Worm (Caenorhabditis elegans) whole organism, young adult: ENCODE measurements around the gene Y73F8A.35.
A peak's percentile ranks its signal among the peaks of the same experiment; 100 is the strongest.

Experiments used
- C06A6.2 ChIP-seq: fragments of 200-800 bp; sonication (Bioruptor generic); conservative IDR thresholded peaks from 2 replicates; pipeline ENCODE4 v1.3.6; 2022; ENCODE audit warnings: missing genetic modification characterization, missing compliant biosample characterization
- F10E7.11 ChIP-seq: sonication (generic microtip); optimal IDR thresholded peaks from 2 replicates; lab custom pipeline; 2017; ENCODE audit warnings: mild to moderate bottlenecking, missing genetic modification characterization, moderate library complexity, missing compliant biosample characterization
- F22D6.2 ChIP-seq: sonication (generic microtip); optimal IDR thresholded peaks from 2 replicates; lab custom pipeline; 2016; ENCODE audit warnings: mild to moderate bottlenecking, missing genetic modification characterization, missing compliant biosample characterization
- K11D2.4 ChIP-seq: fragments of 200-800 bp; sonication (Bioruptor generic); IDR thresholded peaks from 2 replicates; pipeline ENCODE4 v1.3.6; 2022; ENCODE audit warnings: missing genetic modification reagents, missing genetic modification characterization, missing compliant biosample characterization
- K12H6.12 ChIP-seq: fragments of 200-800 bp; sonication (Bioruptor generic); optimal IDR thresholded peaks from 2 replicates; lab custom pipeline; 2018; ENCODE audit warnings: mild to moderate bottlenecking, missing genetic modification characterization, missing compliant biosample characterization
- T26A5.8 ChIP-seq: sonication (generic microtip); optimal IDR thresholded peaks from 2 replicates; lab custom pipeline; 2016; ENCODE audit warnings: missing genetic modification characterization, missing compliant biosample characterization
- Y53F4B.3 ChIP-seq: fragments of 200-800 bp; sonication (Bioruptor generic); IDR thresholded peaks from 2 replicates; pipeline ENCODE4 v1.3.6; 2022; ENCODE audit warnings: missing genetic modification reagents, missing genetic modification characterization, missing compliant biosample characterization
- Y56A3A.18 ChIP-seq: fragments of 200-800 bp; sonication (Bioruptor generic); IDR thresholded peaks from 2 replicates; pipeline ENCODE4 v1.3.6; 2022; ENCODE audit warnings: missing genetic modification reagents, missing genetic modification characterization, missing compliant biosample characterization
- ZK185.1 ChIP-seq: sonication (generic microtip); optimal IDR thresholded peaks from 2 replicates; lab custom pipeline; 2016; ENCODE audit warnings: mild to moderate bottlenecking, missing genetic modification characterization, missing compliant biosample characterization; ENCODE audit not compliant: poor library complexity, severe bottlenecking
- aptf-3 ChIP-seq: fragments of 200-800 bp; sonication (Bioruptor generic); IDR thresholded peaks from 2 replicates; pipeline ENCODE4 v1.3.6; 2022; ENCODE audit warnings: missing genetic modification characterization, missing compliant biosample characterization
- attf-6 ChIP-seq: fragments of 200-800 bp; sonication (Bioruptor generic); IDR thresholded peaks from 2 replicates; pipeline ENCODE4 v1.3.6; 2022; ENCODE audit warnings: missing genetic modification reagents, missing genetic modification characterization, missing compliant biosample characterization
- bed-1 ChIP-seq: fragments of 200-800 bp; sonication (Bioruptor generic); IDR thresholded peaks from 2 replicates; pipeline ENCODE4 v1.3.6; 2022; ENCODE audit warnings: missing genetic modification reagents, missing genetic modification characterization, missing compliant biosample characterization
- bed-2 ChIP-seq: fragments of 200-800 bp; sonication (Bioruptor generic); IDR thresholded peaks from 2 replicates; pipeline ENCODE4 v1.3.6; 2022; ENCODE audit warnings: missing genetic modification reagents, missing genetic modification characterization, missing compliant biosample characterization
- ccch-3 ChIP-seq: fragments of 200-800 bp; sonication (Bioruptor generic); optimal IDR thresholded peaks from 2 replicates; lab custom pipeline; 2018; ENCODE audit warnings: mild to moderate bottlenecking, missing genetic modification characterization, missing compliant biosample characterization
- cebp-1 ChIP-seq, 2 experiments: fragments of 200-800 bp in 1 of 2; sonication (Bioruptor generic) in 1 of 2; sonication (generic microtip) in 1 of 2; IDR thresholded peaks in 1 of 2; optimal IDR thresholded peaks in 1 of 2; 2 replicates each; pipeline versions ENCODE4 v1.3.6 to Lab custom; 2017 to 2022; ENCODE audit warnings: missing compliant biosample characterization in 2 of 2, missing genetic modification characterization in 2 of 2, mild to moderate bottlenecking in 1 of 2, missing genetic modification reagents in 1 of 2, moderate library complexity in 1 of 2
- ceh-100 ChIP-seq: fragments of 200-800 bp; sonication (Bioruptor generic); IDR thresholded peaks from 2 replicates; pipeline ENCODE4 v1.3.6; 2022; ENCODE audit warnings: missing genetic modification reagents, missing genetic modification characterization, missing compliant biosample characterization
- egrh-3 ChIP-seq: fragments of 200-800 bp; sonication (Bioruptor generic); IDR thresholded peaks from 2 replicates; pipeline ENCODE4 v1.3.6; 2022; ENCODE audit warnings: missing genetic modification reagents, missing genetic modification characterization, missing compliant biosample characterization
- hmg-1.2 ChIP-seq: fragments of 200-800 bp; sonication (Bioruptor generic); IDR thresholded peaks from 2 replicates; pipeline ENCODE4 v1.3.6; 2022; ENCODE audit warnings: missing genetic modification reagents, missing genetic modification characterization, missing compliant biosample characterization
- hmg-20 ChIP-seq: fragments of 200-800 bp; sonication (Bioruptor generic); IDR thresholded peaks from 2 replicates; pipeline ENCODE4 v1.3.6; 2022; ENCODE audit warnings: missing genetic modification reagents, missing genetic modification characterization, missing compliant biosample characterization
- lag-1 ChIP-seq: fragments of 200-800 bp; sonication (Bioruptor generic); IDR thresholded peaks from 2 replicates; pipeline ENCODE4 v1.3.6; 2022; ENCODE audit warnings: missing genetic modification reagents, missing genetic modification characterization, missing compliant biosample characterization
- let-607 ChIP-seq, 2 experiments: fragments of 200-800 bp in 1 of 2; sonication (Bioruptor generic) in 1 of 2; sonication (generic microtip) in 1 of 2; optimal IDR thresholded peaks; 2 replicates each; lab custom pipeline; 2016 to 2018; ENCODE audit warnings: mild to moderate bottlenecking in 2 of 2, missing compliant biosample characterization in 2 of 2, missing genetic modification characterization in 2 of 2, moderate library complexity in 2 of 2, missing genotype in 1 of 2
- lin-35 ChIP-seq, 3 experiments: fragments of 150-350 bp in 2 of 3; sonication (generic microtip) in 1 of 3; optimal IDR thresholded peaks; 2 replicates each; lab custom pipeline; 2014 to 2018; ENCODE audit warnings: missing biosample characterization in 3 of 3, missing genetic modification characterization in 3 of 3, missing genetic modification reagents in 3 of 3
- lin-40 ChIP-seq: sonication (generic microtip); optimal IDR thresholded peaks from 2 replicates; lab custom pipeline; 2016; ENCODE audit warnings: missing genetic modification characterization, mild to moderate bottlenecking, missing compliant biosample characterization, missing genotype, missing genetic modification reagents
- lin-54 ChIP-seq: fragments of 200-800 bp; sonication (Bioruptor generic); optimal IDR thresholded peaks from 2 replicates; lab custom pipeline; 2018; ENCODE audit warnings: mild to moderate bottlenecking, missing genetic modification characterization, missing compliant biosample characterization
- lsy-27 ChIP-seq: sonication (generic microtip); optimal IDR thresholded peaks from 2 replicates; lab custom pipeline; 2017; ENCODE audit warnings: missing genetic modification characterization, mild to moderate bottlenecking, missing compliant biosample characterization, antibody characterized with exemption, missing genotype, borderline replicate concordance; ENCODE audit not compliant: insufficient read depth
- madf-10 ChIP-seq: sonication (generic microtip); optimal IDR thresholded peaks from 2 replicates; lab custom pipeline; 2016; ENCODE audit warnings: mild to moderate bottlenecking, missing genetic modification characterization, missing compliant biosample characterization
- madf-3 ChIP-seq: fragments of 200-800 bp; sonication (Bioruptor generic); IDR thresholded peaks from 2 replicates; pipeline ENCODE4 v1.3.6; 2022; ENCODE audit warnings: missing genetic modification reagents, missing genetic modification characterization, missing compliant biosample characterization
- mcd-1 ChIP-seq: fragments of 200-800 bp; sonication (Bioruptor generic); IDR thresholded peaks from 2 replicates; pipeline ENCODE4 v1.3.6; 2022; ENCODE audit warnings: missing genetic modification reagents, missing genetic modification characterization, missing compliant biosample characterization
- mel-28 ChIP-seq: sonication (generic microtip); optimal IDR thresholded peaks from 2 replicates; lab custom pipeline; 2016; ENCODE audit warnings: borderline replicate concordance, mild to moderate bottlenecking, missing genetic modification characterization, missing compliant biosample characterization
- nfyb-1 ChIP-seq: fragments of 200-800 bp; sonication (Bioruptor generic); IDR thresholded peaks from 2 replicates; pipeline ENCODE4 v1.3.6; 2022; ENCODE audit warnings: missing genetic modification reagents, missing genetic modification characterization, missing compliant biosample characterization
- nhr-120 ChIP-seq: fragments of 200-800 bp; sonication (Bioruptor generic); IDR thresholded peaks from 2 replicates; pipeline ENCODE4 v1.3.6; 2022; ENCODE audit warnings: missing genetic modification characterization, missing compliant biosample characterization
- nhr-90 ChIP-seq: sonication (generic microtip); optimal IDR thresholded peaks from 2 replicates; lab custom pipeline; 2016; ENCODE audit warnings: missing genotype, mild to moderate bottlenecking, missing genetic modification characterization, missing compliant biosample characterization
- pha-4 ChIP-seq: fragments of 150-350 bp; sonication (generic microtip); optimal IDR thresholded peaks from 2 replicates; lab custom pipeline; 2014; ENCODE audit warnings: missing biosample characterization, missing genetic modification reagents, missing genetic modification characterization
- rcor-1 ChIP-seq: fragments of 200-800 bp; sonication (Bioruptor generic); IDR thresholded peaks from 2 replicates; pipeline ENCODE4 v1.3.6; 2022; ENCODE audit warnings: missing genetic modification reagents, missing genetic modification characterization, missing compliant biosample characterization
- snpc-1.1 ChIP-seq: sonication (generic microtip); optimal IDR thresholded peaks from 2 replicates; lab custom pipeline; 2017; ENCODE audit warnings: missing genetic modification characterization, mild to moderate bottlenecking, missing compliant biosample characterization, antibody characterized with exemption, moderate library complexity, missing genotype, missing genetic modification reagents; ENCODE audit not compliant: insufficient read depth
- snpc-4 ChIP-seq, 5 experiments: fragments of 150-350 bp in 1 of 5; sonication (generic microtip) in 4 of 5; optimal IDR thresholded peaks; 2 replicates each; lab custom pipeline; 2014 to 2018; ENCODE audit warnings: missing genetic modification characterization in 5 of 5, missing biosample characterization in 3 of 5, antibody characterized with exemption in 2 of 5, mild to moderate bottlenecking in 2 of 5, missing compliant biosample characterization in 2 of 5, missing genotype in 2 of 5, moderate library complexity in 2 of 5, missing genetic modification reagents in 1 of 5
- somi-1 ChIP-seq: fragments of 200-800 bp; sonication (Bioruptor generic); optimal IDR thresholded peaks from 2 replicates; lab custom pipeline; 2018; ENCODE audit warnings: mild to moderate bottlenecking, missing genetic modification characterization, missing compliant biosample characterization
- tbp1 ChIP-seq: fragments of 200-800 bp; sonication (Bioruptor generic); optimal IDR thresholded peaks from 2 replicates; lab custom pipeline; 2018; ENCODE audit warnings: mild to moderate bottlenecking, missing genetic modification characterization, missing compliant biosample characterization
- tlf-1 ChIP-seq: fragments of 200-800 bp; sonication (Bioruptor generic); optimal IDR thresholded peaks from 2 replicates; lab custom pipeline; 2018; ENCODE audit warnings: mild to moderate bottlenecking, missing genetic modification characterization, missing compliant biosample characterization
- ztf-26 ChIP-seq: sonication (generic microtip); optimal IDR thresholded peaks from 2 replicates; lab custom pipeline; 2017; ENCODE audit warnings: missing genetic modification characterization, missing compliant biosample characterization

The Y73F8A.35 gene

ce11 chrIV:15572106-15572505, 32.4 kb upstream of the Y73F8A.35 start:
- TF ChIP-seq T26A5.8 (tag; lab: Kevin White, UChicago) = no peak
- TF ChIP-seq snpc-4 (GFP tag; optimal IDR thresholded peaks at IDR 0.05; lab: Kevin White, UChicago) = no peak
- peak in 1 of 4 experiments; percentile 52 for TF ChIP-seq snpc-4 (tag; optimal IDR thresholded peaks at IDR 0.05; lab: Kevin White, UChicago)

ce11 chrIV:15571652-15572051, 31.9 kb upstream of the Y73F8A.35 start:
- TF ChIP-seq lag-1 (no peak), Y56A3A.18 (no peak), aptf-3 (GFP tag; lab: Robert Waterston, UW) (no peak), mel-28 (no peak), lin-35 (GFP tag; optimal IDR thresholded peaks at IDR 0.05; lab: Kevin White, UChicago) (no peak), snpc-1.1 (no peak), madf-3 (no peak), rcor-1 (no peak), bed-2 (GFP tag; lab: Robert Waterston, UW) (no peak)

ce11 chrIV:15570770-15571169, 31.0 kb upstream of the Y73F8A.35 start:
- TF ChIP-seq pha-4 (tag; lab: Kevin White, UChicago) = peak; percentile 39
- TF ChIP-seq lin-54 = peak; percentile 40
- peak; percentile 8 for TF ChIP-seq tlf-1 (GFP tag; lab: Kevin White, UChicago)
- TF ChIP-seq mel-28 = peak; percentile 30
- TF ChIP-seq nhr-90 (tag; lab: Kevin White, UChicago) = no peak
- peak; percentile 59; the same call in 1 of the 2 replicates for TF ChIP-seq K11D2.4
- no peak for TF ChIP-seq nhr-120 (GFP tag; lab: Robert Waterston, UW)
- TF ChIP-seq lin-40 = peak; percentile 94
- peak; percentile 76 for TF ChIP-seq ztf-26
- peak; percentile 67 for TF ChIP-seq egrh-3 (GFP tag; lab: Robert Waterston, UW)
- peak in 1 of 2 experiments; percentile 50 for TF ChIP-seq let-607 (tag; optimal IDR thresholded peaks at IDR 0.05; lab: Kevin White, UChicago)
- peak; percentile 70 for TF ChIP-seq C06A6.2 (GFP tag; lab: Robert Waterston, UW)
- peak; percentile 100 for TF ChIP-seq hmg-1.2
- TF ChIP-seq hmg-20 = 0 out of 2 replicates have a peak, but pooled peaks have one; percentile 43
- TF ChIP-seq snpc-4 (GFP tag; optimal IDR thresholded peaks at IDR 0.05; lab: Kevin White, UChicago) = no peak
- peak in 3 of 4 experiments; percentile 67 to 74 (median 72) for TF ChIP-seq snpc-4 (tag; optimal IDR thresholded peaks at IDR 0.05; lab: Kevin White, UChicago)
- TF ChIP-seq ccch-3 = no peak
- TF ChIP-seq bed-1 = no peak
- TF ChIP-seq ZK185.1 (tag; lab: Kevin White, UChicago) = peak; percentile 81
- 0 out of 2 replicates have a peak, but pooled peaks have one; percentile 23 for TF ChIP-seq cebp-1 (GFP tag; IDR thresholded peaks at IDR 0.05; lab: Robert Waterston, UW)
- no peak for TF ChIP-seq cebp-1 (tag; optimal IDR thresholded peaks at IDR 0.05; lab: Kevin White, UChicago)
- TF ChIP-seq mcd-1 = peak; percentile 79
- no peak for TF ChIP-seq T26A5.8 (tag; lab: Kevin White, UChicago)
- TF ChIP-seq nfyb-1 (GFP tag; lab: Robert Waterston, UW) = peak; percentile 98
- peak; percentile 18 for TF ChIP-seq F10E7.11 (tag; lab: Kevin White, UChicago)
- peak; percentile 37 for TF ChIP-seq tbp1 (GFP tag; lab: Kevin White, UChicago)
- TF ChIP-seq madf-10 (tag; lab: Kevin White, UChicago) = peak; percentile 33
- peak; percentile 48 for TF ChIP-seq attf-6 (GFP tag; lab: Robert Waterston, UW)
- TF ChIP-seq F22D6.2 (tag; lab: Kevin White, UChicago) = peak; percentile 44
- TF ChIP-seq ceh-100 = no peak
- TF ChIP-seq lsy-27 (tag; lab: Kevin White, UChicago) = no peak
- 0 out of 2 replicates have a peak, but pooled peaks have one; percentile 29 for TF ChIP-seq rcor-1
- no peak for TF ChIP-seq somi-1
- TF ChIP-seq Y53F4B.3 = no peak
- TF ChIP-seq K12H6.12 (tag; lab: Kevin White, UChicago) = peak; percentile 59
- TF ChIP-seq lin-35 (GFP tag; optimal IDR thresholded peaks at IDR 0.05; lab: Kevin White, UChicago) = peak in 1 of 3 experiments; percentile 11
- TF ChIP-seq, all 124 proteins: peak for 25
